Worm (Caenorhabditis elegans) whole organism, L3 larva: ENCODE measurements around the gene C50E3.9.

Source experiments
- ama-1 ChIP-seq: fragments of 150-350 bp; optimal IDR thresholded peaks from 2 replicates; lab custom pipeline; 2018
- ceh-16 ChIP-seq: sonication (generic microtip); optimal IDR thresholded peaks from 2 replicates; lab custom pipeline; 2017; ENCODE audit warnings: missing biosample characterization, missing genetic modification characterization
- eor-1 ChIP-seq, 2 experiments: fragments of 150-350 bp; optimal IDR thresholded peaks; 2 replicates each; lab custom pipeline; 2014 to 2018; ENCODE audit warnings: missing biosample characterization in 2 of 2, missing genetic modification characterization in 2 of 2
- lin-15B ChIP-seq: fragments of 150-350 bp; optimal IDR thresholded peaks from 2 replicates; lab custom pipeline; 2014; ENCODE audit warnings: missing biosample characterization, missing genetic modification characterization
- sea-2 ChIP-seq: fragments of 150-350 bp; sonication (generic microtip); optimal IDR thresholded peaks from 4 replicates; lab custom pipeline; 2014; ENCODE audit warnings: missing biosample characterization, missing genetic modification reagents, missing genetic modification characterization
- unc-62 ChIP-seq: fragments of 150-350 bp; sonication (generic microtip); optimal IDR thresholded peaks from 4 replicates; lab custom pipeline; 2014; ENCODE audit warnings: missing biosample characterization, missing genetic modification reagents, missing genetic modification characterization

ce11 chrV:7601443-7601842 is 1.4 kb upstream of the C50E3.9 start, which contains the start of gene scl-26:
- TF ChIP-seq lin-15B (tag; lab: Kevin White, UChicago), result no peak
- no peak for TF ChIP-seq ceh-16 (tag; lab: Kevin White, UChicago)
- no peak for TF ChIP-seq ama-1 (lab: Kevin White, UChicago)
- no peak for TF ChIP-seq eor-1 (tag; optimal IDR thresholded peaks at IDR 0.05; lab: Kevin White, UChicago)
- no peak for TF ChIP-seq unc-62 (GFP tag; lab: Kevin White, UChicago)
- no peak for TF ChIP-seq sea-2 (GFP tag; lab: Kevin White, UChicago)
